Fruit fly (Drosophila melanogaster) whole organism, adult: ENCODE measurements around the gene Cyp308a1.

Source experiments
- CG11617 ChIP-seq: fragments of 200-800 bp; sonication (Bioruptor generic); optimal IDR thresholded peaks from 2 replicates; lab custom pipeline; 2017; ENCODE audit warnings: mild to moderate bottlenecking, missing biosample characterization, missing genetic modification reagents, missing genetic modification characterization
- CG12768 ChIP-seq: fragments of 200-800 bp; sonication (Bioruptor generic); optimal IDR thresholded peaks from 2 replicates; lab custom pipeline; 2017; ENCODE audit warnings: missing biosample characterization, missing genetic modification characterization, mild to moderate bottlenecking, moderate library complexity, missing genetic modification reagents
- CG14711 ChIP-seq: fragments of 200-800 bp; sonication (Bioruptor generic); optimal IDR thresholded peaks from 2 replicates; lab custom pipeline; 2018; ENCODE audit warnings: missing biosample characterization, mild to moderate bottlenecking, missing genetic modification characterization, moderate library complexity
- CG1620 ChIP-seq: fragments of 200-800 bp; sonication (Bioruptor generic); optimal IDR thresholded peaks from 2 replicates; lab custom pipeline; 2016; ENCODE audit warnings: missing biosample characterization, missing genetic modification characterization
- CG33017 ChIP-seq: fragments of 200-800 bp; sonication (Bioruptor generic); optimal IDR thresholded peaks from 2 replicates; lab custom pipeline; 2018; ENCODE audit warnings: missing biosample characterization, mild to moderate bottlenecking, missing genetic modification characterization, moderate library complexity
- CG5204 ChIP-seq: fragments of 200-800 bp; sonication (Bioruptor generic); optimal IDR thresholded peaks from 2 replicates; lab custom pipeline; 2016; ENCODE audit warnings: missing biosample characterization, missing genetic modification characterization
- CG7045 ChIP-seq: fragments of 200-800 bp; sonication (Bioruptor generic); optimal IDR thresholded peaks from 2 replicates; lab custom pipeline; 2017; ENCODE audit warnings: missing biosample characterization, mild to moderate bottlenecking, missing genetic modification characterization
- CG7101 ChIP-seq: fragments of 200-800 bp; sonication (Bioruptor generic); optimal IDR thresholded peaks from 2 replicates; lab custom pipeline; 2018; ENCODE audit warnings: missing biosample characterization, mild to moderate bottlenecking, missing genetic modification characterization, moderate library complexity
- Clk ChIP-seq: fragments of 200-800 bp; sonication (Bioruptor generic); optimal IDR thresholded peaks from 2 replicates; lab custom pipeline; 2017; ENCODE audit warnings: missing biosample characterization, missing genetic modification characterization
- Crg-1 ChIP-seq: fragments of 200-800 bp; sonication (Bioruptor generic); optimal IDR thresholded peaks from 2 replicates; lab custom pipeline; 2016; ENCODE audit warnings: missing biosample characterization, missing genetic modification characterization
- Hr96 ChIP-seq: fragments of 200-800 bp; sonication (Bioruptor generic); optimal IDR thresholded peaks from 2 replicates; lab custom pipeline; 2016; ENCODE audit warnings: missing biosample characterization, missing genetic modification characterization
- Mnt ChIP-seq: fragments of 200-800 bp; sonication (Bioruptor generic); optimal IDR thresholded peaks from 2 replicates; lab custom pipeline; 2016; ENCODE audit warnings: missing biosample characterization, mild to moderate bottlenecking, missing genetic modification characterization
- bab1 ChIP-seq: fragments of 200-800 bp; sonication (Bioruptor generic); optimal IDR thresholded peaks from 3 replicates; lab custom pipeline; 2019; ENCODE audit warnings: missing biosample characterization, mild to moderate bottlenecking, missing genetic modification characterization, moderate library complexity
- cic ChIP-seq: fragments of 200-800 bp; sonication (Bioruptor generic); optimal IDR thresholded peaks from 2 replicates; lab custom pipeline; 2017; ENCODE audit warnings: missing biosample characterization, mild to moderate bottlenecking, missing genetic modification characterization, moderate library complexity
- cnc ChIP-seq, 2 experiments: fragments of >200 bp; optimal IDR thresholded peaks; 2 replicates each; lab custom pipeline; 2017
- kay ChIP-seq: fragments of 200-800 bp; sonication (Bioruptor generic); peaks from one replicate; lab custom pipeline; 2016; ENCODE audit warnings: missing biosample characterization, missing genetic modification characterization, borderline replicate concordance
- ovo ChIP-seq: fragments of 200-800 bp; sonication (Bioruptor generic); optimal IDR thresholded peaks from 2 replicates; lab custom pipeline; 2016; ENCODE audit warnings: missing biosample characterization, missing genetic modification characterization
- pad ChIP-seq: fragments of 200-800 bp; sonication (Bioruptor generic); optimal IDR thresholded peaks from 3 replicates; lab custom pipeline; 2017; ENCODE audit warnings: missing biosample characterization, missing genetic modification characterization, mild to moderate bottlenecking, moderate library complexity, missing genetic modification reagents
- tj ChIP-seq: fragments of 200-800 bp; sonication (Bioruptor generic); optimal IDR thresholded peaks from 3 replicates; lab custom pipeline; 2017; ENCODE audit warnings: missing biosample characterization, mild to moderate bottlenecking, missing genetic modification characterization, moderate library complexity
- toe ChIP-seq: fragments of 200-800 bp; sonication (Bioruptor generic); optimal IDR thresholded peaks from 2 replicates; lab custom pipeline; 2016; ENCODE audit warnings: missing biosample characterization, missing genetic modification characterization

Gene Cyp308a1

dm6 chrX:18672900-18673529 lies 36.6 kb upstream of the Cyp308a1 start:
- TF ChIP-seq CG14711 (no peak), bab1 (GFP tag; lab: Kevin White, UChicago) (no peak), CG7101 (no peak), CG5204 (GFP tag; lab: Kevin White, UChicago) (no peak), CG1620 (GFP tag; lab: Kevin White, UChicago) (no peak), toe (GFP tag; lab: Kevin White, UChicago) (no peak), ovo (GFP tag; lab: Kevin White, UChicago) (no peak), cic (no peak)

dm6 chrX:18675272-18675671 lies 34.4 kb upstream of the Cyp308a1 start:
- TF ChIP-seq CG14711: no peak
- TF ChIP-seq cnc (optimal IDR thresholded peaks at IDR 0.05; lab: Kevin White, UChicago): no peak
- no peak for TF ChIP-seq CG7101
- TF ChIP-seq CG5204 (GFP tag; lab: Kevin White, UChicago): no peak
- TF ChIP-seq Hr96 (GFP tag; lab: Kevin White, UChicago): no peak
- no peak for TF ChIP-seq CG33017
- no peak for TF ChIP-seq Clk (GFP tag; lab: Kevin White, UChicago)
- no peak for TF ChIP-seq ovo (GFP tag; lab: Kevin White, UChicago)
- TF ChIP-seq bab1 (GFP tag; lab: Kevin White, UChicago): no peak
- TF ChIP-seq Crg-1 (GFP tag; lab: Kevin White, UChicago): no peak
- TF ChIP-seq tj: no peak
- no peak for TF ChIP-seq kay (GFP tag; lab: Kevin White, UChicago)
- no peak for TF ChIP-seq CG11617
- TF ChIP-seq toe (GFP tag; lab: Kevin White, UChicago): no peak
- no peak for TF ChIP-seq CG7045 (GFP tag; lab: Kevin White, UChicago)

dm6 chrX:18675702-18676101 lies 34.0 kb upstream of the Cyp308a1 start:
- TF ChIP-seq CG5204 (GFP tag; lab: Kevin White, UChicago) (no peak), bab1 (GFP tag; lab: Kevin White, UChicago) (no peak), CG33017 (no peak), Hr96 (GFP tag; lab: Kevin White, UChicago) (no peak), CG14711 (no peak), Clk (GFP tag; lab: Kevin White, UChicago) (no peak), toe (GFP tag; lab: Kevin White, UChicago) (no peak), CG12768 (GFP tag; lab: Kevin White, UChicago) (no peak), kay (GFP tag; lab: Kevin White, UChicago) (no peak), CG7045 (GFP tag; lab: Kevin White, UChicago) (no peak), Mnt (GFP tag; lab: Kevin White, UChicago) (no peak), tj (no peak), cnc (optimal IDR thresholded peaks at IDR 0.05; lab: Kevin White, UChicago) (no peak), ovo (GFP tag; lab: Kevin White, UChicago) (no peak), cic (no peak), CG1620 (GFP tag; lab: Kevin White, UChicago) (no peak), CG7101 (no peak), pad (no peak), CG11617 (no peak), Crg-1 (GFP tag; lab: Kevin White, UChicago) (no peak)

dm6 chrX:18676756-18677155 lies 32.9 kb upstream of the Cyp308a1 start:
- TF ChIP-seq CG33017: no peak
- no peak for TF ChIP-seq CG7101
- TF ChIP-seq CG1620 (GFP tag; lab: Kevin White, UChicago): no peak
- TF ChIP-seq Crg-1 (GFP tag; lab: Kevin White, UChicago): no peak
- no peak for TF ChIP-seq ovo (GFP tag; lab: Kevin White, UChicago)
- no peak for TF ChIP-seq cic
- no peak for TF ChIP-seq Hr96 (GFP tag; lab: Kevin White, UChicago)
- no peak for TF ChIP-seq CG11617
- no peak for TF ChIP-seq cnc (optimal IDR thresholded peaks at IDR 0.05; lab: Kevin White, UChicago)
- no peak for TF ChIP-seq CG5204 (GFP tag; lab: Kevin White, UChicago)
- TF ChIP-seq bab1 (GFP tag; lab: Kevin White, UChicago): no peak
- no peak for TF ChIP-seq pad
- TF ChIP-seq CG12768 (GFP tag; lab: Kevin White, UChicago): no peak
- TF ChIP-seq Clk (GFP tag; lab: Kevin White, UChicago): no peak
- no peak for TF ChIP-seq CG7045 (GFP tag; lab: Kevin White, UChicago)

dm6 chrX:18678876-18679275 lies 30.8 kb upstream of the Cyp308a1 start:
- TF ChIP-seq CG33017: no peak

- TF ChIP-seq CG12768 (GFP tag; lab: Kevin White, UChicago) (no peak), CG5204 (GFP tag; lab: Kevin White, UChicago) (no peak), toe (GFP tag; lab: Kevin White, UChicago) (no peak), cnc (optimal IDR thresholded peaks at IDR 0.05; lab: Kevin White, UChicago) (no peak)
Observed at dm6 chrX:18681410-18681809, 28.3 kb upstream of the Cyp308a1 start.

- TF ChIP-seq tj (peak; percentile 94), kay (GFP tag; lab: Kevin White, UChicago) (no peak)
Observed at dm6 chrX:18682815-18683214, 26.9 kb upstream of the Cyp308a1 start.
